Fruit fly (Drosophila melanogaster) whole organism, embryonic: Measurements from ENCODE around the gene Osi20.

Experiments
- CG6683 ChIP-seq: fragments of 200-800 bp; sonication (Bioruptor generic); optimal IDR thresholded peaks from 2 replicates; lab custom pipeline; 2017; ENCODE audit warnings: missing biosample characterization, mild to moderate bottlenecking, missing genetic modification characterization, missing genetic modification reagents
- Dek ChIP-seq: fragments of 200-800 bp; sonication (Bioruptor generic); optimal IDR thresholded peaks from 3 replicates; lab custom pipeline; 2019; ENCODE audit warnings: missing biosample characterization, mild to moderate bottlenecking, missing genetic modification characterization, moderate library complexity
- H15 ChIP-seq: fragments of 200-800 bp; sonication (Bioruptor generic); IDR thresholded peaks from 3 replicates; pipeline ENCODE4 v1.3.6; 2022; ENCODE audit warnings: missing biosample characterization, missing genetic modification characterization
- HmgD ChIP-seq: fragments of 200-800 bp; sonication (Bioruptor generic); optimal IDR thresholded peaks from 3 replicates; lab custom pipeline; 2016; ENCODE audit warnings: missing biosample characterization, missing genetic modification characterization
- pb ChIP-seq: fragments of 200-800 bp; sonication (Bioruptor generic); optimal IDR thresholded peaks from 3 replicates; lab custom pipeline; 2016; ENCODE audit warnings: missing biosample characterization, missing genetic modification characterization
- pfk ChIP-seq: fragments of 200-800 bp; sonication (Bioruptor generic); optimal IDR thresholded peaks from 2 replicates; lab custom pipeline; 2018; ENCODE audit warnings: missing biosample characterization, mild to moderate bottlenecking, missing genetic modification characterization, moderate library complexity
- rib ChIP-seq: fragments of 200-800 bp; sonication (Bioruptor generic); IDR thresholded peaks from 2 replicates; pipeline ENCODE4 v1.3.6; 2022; ENCODE audit warnings: missing biosample characterization, missing genetic modification characterization
- tup ChIP-seq: fragments of 200-800 bp; sonication (Bioruptor generic); optimal IDR thresholded peaks from 2 replicates; lab custom pipeline; 2016; ENCODE audit warnings: missing biosample characterization, mild to moderate bottlenecking, missing genetic modification characterization, moderate library complexity
- vnd ChIP-seq: fragments of 200-800 bp; sonication (Bioruptor generic); IDR thresholded peaks from 3 replicates; pipeline ENCODE4 v1.3.6; 2022; ENCODE audit warnings: missing biosample characterization, missing genetic modification characterization; ENCODE audit not compliant: partially characterized antibody

DNA sequence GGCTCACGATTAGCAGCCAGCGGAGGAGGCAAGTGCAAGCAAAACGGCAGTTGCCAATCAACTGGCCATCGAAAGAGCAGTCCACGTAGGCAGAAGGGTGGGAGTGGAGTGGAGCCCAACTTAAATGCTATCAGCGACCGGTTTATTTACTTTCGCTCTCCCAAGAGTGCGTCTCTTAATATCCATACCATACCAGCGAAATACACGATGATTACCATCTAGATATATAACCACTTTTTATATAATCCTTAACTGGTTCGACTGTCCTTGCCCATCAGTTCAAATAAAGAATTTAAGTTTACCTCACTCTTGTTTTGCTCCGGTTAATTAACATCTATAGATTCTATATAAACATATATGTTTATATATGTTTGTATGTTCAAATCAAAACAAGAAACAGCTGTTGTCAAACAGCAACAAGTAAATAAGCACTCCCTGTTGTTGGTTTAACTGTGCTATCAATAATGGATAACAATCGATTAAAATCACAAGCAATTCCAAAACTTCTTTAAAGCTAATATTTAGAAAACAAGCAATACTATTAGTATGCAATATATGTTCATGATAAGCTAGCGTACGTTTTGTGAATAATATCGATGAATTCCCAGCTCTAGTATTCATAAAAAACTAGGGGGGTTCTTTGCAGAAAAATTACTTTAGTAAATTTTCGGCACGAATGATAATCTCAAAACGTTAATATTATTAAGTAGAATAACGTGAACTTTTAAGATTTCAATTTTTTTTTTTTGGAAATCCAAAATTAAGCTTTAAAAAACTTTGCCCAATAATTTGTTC is 33.8 kb downstream of the Osi20 start:
- TF ChIP-seq pfk (GFP tag; lab: Kevin White, UChicago) (no peak), Dek (tag; lab: Kevin White, UChicago) (no peak), tup (GFP tag; lab: Kevin White, UChicago) (peak; percentile 12), pb (GFP tag; lab: Kevin White, UChicago) (no peak), vnd (GFP tag; lab: Robert Waterston, UW) (no peak), HmgD (GFP tag; lab: Kevin White, UChicago) (no peak), H15 (GFP tag; lab: Robert Waterston, UW) (no peak), CG6683 (GFP tag; lab: Kevin White, UChicago) (peak; percentile 52), rib (GFP tag; lab: Robert Waterston, UW) (no peak)
